Worm (Caenorhabditis elegans) whole organism, young adult: Measurements from ENCODE around the gene glb-9.
A peak's percentile ranks its signal among the peaks of the same experiment; 100 is the strongest.

ENCODE experiments used
- B0336.3 ChIP-seq: fragments of 200-800 bp; sonication (Bioruptor generic); IDR thresholded peaks from 2 replicates; pipeline ENCODE4 v1.3.6; 2022; ENCODE audit warnings: missing genetic modification characterization, missing compliant biosample characterization
- C06A6.2 ChIP-seq: fragments of 200-800 bp; sonication (Bioruptor generic); conservative IDR thresholded peaks from 2 replicates; pipeline ENCODE4 v1.3.6; 2022; ENCODE audit warnings: missing genetic modification characterization, missing compliant biosample characterization
- F22D6.2 ChIP-seq: sonication (generic microtip); optimal IDR thresholded peaks from 2 replicates; lab custom pipeline; 2016; ENCODE audit warnings: mild to moderate bottlenecking, missing genetic modification characterization, missing compliant biosample characterization
- F23B12.7 ChIP-seq: sonication (generic microtip); optimal IDR thresholded peaks from 2 replicates; lab custom pipeline; 2017; ENCODE audit warnings: missing genetic modification characterization, mild to moderate bottlenecking, missing compliant biosample characterization, antibody characterized with exemption, moderate library complexity; ENCODE audit not compliant: insufficient read depth
- F52B5.7 ChIP-seq: sonication (generic microtip); optimal IDR thresholded peaks from 2 replicates; lab custom pipeline; 2016; ENCODE audit warnings: mild to moderate bottlenecking, missing genetic modification characterization, missing compliant biosample characterization
- T07F8.4 ChIP-seq: sonication (generic microtip); optimal IDR thresholded peaks from 2 replicates; lab custom pipeline; 2016; ENCODE audit warnings: mild to moderate bottlenecking, missing genetic modification characterization, moderate library complexity, missing compliant biosample characterization
- Y53G8AR.9 ChIP-seq: fragments of 200-800 bp; sonication (Bioruptor generic); conservative IDR thresholded peaks from 2 replicates; pipeline ENCODE4 v1.3.6; 2022; ENCODE audit warnings: missing genetic modification reagents, missing genetic modification characterization, missing compliant biosample characterization
- Y56A3A.18 ChIP-seq: fragments of 200-800 bp; sonication (Bioruptor generic); IDR thresholded peaks from 2 replicates; pipeline ENCODE4 v1.3.6; 2022; ENCODE audit warnings: missing genetic modification reagents, missing genetic modification characterization, missing compliant biosample characterization
- akir-1 ChIP-seq: fragments of 200-800 bp; sonication (Bioruptor generic); optimal IDR thresholded peaks from 2 replicates; lab custom pipeline; 2018; ENCODE audit warnings: mild to moderate bottlenecking, missing genetic modification characterization, moderate library complexity, missing compliant biosample characterization
- aptf-2 ChIP-seq: fragments of 200-800 bp; sonication (Bioruptor generic); conservative IDR thresholded peaks from 2 replicates; pipeline ENCODE4 v1.3.6; 2022; ENCODE audit warnings: missing genetic modification reagents, missing genetic modification characterization, missing compliant biosample characterization
- atf-7 ChIP-seq: sonication (generic microtip); optimal IDR thresholded peaks from 2 replicates; lab custom pipeline; 2017; ENCODE audit warnings: mild to moderate bottlenecking, missing genetic modification characterization, missing compliant biosample characterization
- athp-1 ChIP-seq: sonication (generic microtip); optimal IDR thresholded peaks from 2 replicates; lab custom pipeline; 2017; ENCODE audit warnings: mild to moderate bottlenecking, missing genetic modification characterization, missing compliant biosample characterization
- attf-3 ChIP-seq: fragments of 200-800 bp; sonication (Bioruptor generic); conservative IDR thresholded peaks from 2 replicates; pipeline ENCODE4 v1.3.6; 2022; ENCODE audit warnings: missing genetic modification reagents, missing genetic modification characterization, missing compliant biosample characterization
- attf-5 ChIP-seq: fragments of 200-800 bp; sonication (Bioruptor generic); optimal IDR thresholded peaks from 2 replicates; lab custom pipeline; 2018; ENCODE audit warnings: mild to moderate bottlenecking, missing genetic modification characterization, missing compliant biosample characterization
- attf-6 ChIP-seq: fragments of 200-800 bp; sonication (Bioruptor generic); IDR thresholded peaks from 2 replicates; pipeline ENCODE4 v1.3.6; 2022; ENCODE audit warnings: missing genetic modification reagents, missing genetic modification characterization, missing compliant biosample characterization
- bed-1 ChIP-seq: fragments of 200-800 bp; sonication (Bioruptor generic); IDR thresholded peaks from 2 replicates; pipeline ENCODE4 v1.3.6; 2022; ENCODE audit warnings: missing genetic modification reagents, missing genetic modification characterization, missing compliant biosample characterization
- cebp-1 ChIP-seq, 2 experiments: fragments of 200-800 bp in 1 of 2; sonication (Bioruptor generic) in 1 of 2; sonication (generic microtip) in 1 of 2; IDR thresholded peaks in 1 of 2; optimal IDR thresholded peaks in 1 of 2; 2 replicates each; pipeline versions ENCODE4 v1.3.6 to Lab custom; 2017 to 2022; ENCODE audit warnings: missing compliant biosample characterization in 2 of 2, missing genetic modification characterization in 2 of 2, mild to moderate bottlenecking in 1 of 2, missing genetic modification reagents in 1 of 2, moderate library complexity in 1 of 2
- ceh-100 ChIP-seq: fragments of 200-800 bp; sonication (Bioruptor generic); IDR thresholded peaks from 2 replicates; pipeline ENCODE4 v1.3.6; 2022; ENCODE audit warnings: missing genetic modification reagents, missing genetic modification characterization, missing compliant biosample characterization
- ceh-58 ChIP-seq: fragments of 200-800 bp; sonication (Bioruptor generic); IDR thresholded peaks from 2 replicates; pipeline ENCODE4 v1.3.6; 2022; ENCODE audit warnings: missing genetic modification characterization, missing compliant biosample characterization
- ceh-91 ChIP-seq: fragments of 200-800 bp; sonication (Bioruptor generic); IDR thresholded peaks from 2 replicates; pipeline ENCODE4 v1.3.6; 2022; ENCODE audit warnings: missing genetic modification reagents, missing genetic modification characterization, missing compliant biosample characterization
- dox-1 ChIP-seq: fragments of 200-800 bp; sonication (Bioruptor generic); IDR thresholded peaks from 2 replicates; pipeline ENCODE4 v1.3.6; 2022; ENCODE audit warnings: missing genetic modification reagents, missing genetic modification characterization, missing compliant biosample characterization
- efl-1 ChIP-seq: fragments of 150-350 bp; optimal IDR thresholded peaks from 2 replicates; lab custom pipeline; 2014; ENCODE audit warnings: missing biosample characterization, missing genetic modification reagents, missing genetic modification characterization
- egl-18 ChIP-seq: fragments of 200-800 bp; sonication (Bioruptor generic); IDR thresholded peaks from 2 replicates; pipeline ENCODE4 v1.3.6; 2022; ENCODE audit warnings: missing genetic modification reagents, missing genetic modification characterization, missing compliant biosample characterization
- egl-44 ChIP-seq: fragments of 200-800 bp; sonication (Bioruptor generic); IDR thresholded peaks from 2 replicates; pipeline ENCODE4 v1.3.6; 2022; ENCODE audit warnings: missing genetic modification reagents, missing genetic modification characterization, missing compliant biosample characterization
- gei-17 ChIP-seq: fragments of 200-800 bp; sonication (Bioruptor generic); optimal IDR thresholded peaks from 2 replicates; lab custom pipeline; 2018; ENCODE audit warnings: mild to moderate bottlenecking, missing genetic modification characterization, missing compliant biosample characterization
- let-607 ChIP-seq, 2 experiments: fragments of 200-800 bp in 1 of 2; sonication (Bioruptor generic) in 1 of 2; sonication (generic microtip) in 1 of 2; optimal IDR thresholded peaks; 2 replicates each; lab custom pipeline; 2016 to 2018; ENCODE audit warnings: mild to moderate bottlenecking in 2 of 2, missing compliant biosample characterization in 2 of 2, missing genetic modification characterization in 2 of 2, moderate library complexity in 2 of 2, missing genotype in 1 of 2
- lin-35 ChIP-seq, 3 experiments: fragments of 150-350 bp in 2 of 3; sonication (generic microtip) in 1 of 3; optimal IDR thresholded peaks; 2 replicates each; lab custom pipeline; 2014 to 2018; ENCODE audit warnings: missing biosample characterization in 3 of 3, missing genetic modification characterization in 3 of 3, missing genetic modification reagents in 3 of 3
- lir-1 ChIP-seq: fragments of 200-800 bp; sonication (Bioruptor generic); conservative IDR thresholded peaks from 2 replicates; pipeline ENCODE4 v1.3.6; 2022; ENCODE audit warnings: missing genetic modification reagents, missing genetic modification characterization, missing compliant biosample characterization
- madf-6 ChIP-seq: fragments of 200-800 bp; sonication (Bioruptor generic); IDR thresholded peaks from 2 replicates; pipeline ENCODE4 v1.3.6; 2022; ENCODE audit warnings: missing genetic modification reagents, missing genetic modification characterization, missing compliant biosample characterization
- mcd-1 ChIP-seq: fragments of 200-800 bp; sonication (Bioruptor generic); IDR thresholded peaks from 2 replicates; pipeline ENCODE4 v1.3.6; 2022; ENCODE audit warnings: missing genetic modification reagents, missing genetic modification characterization, missing compliant biosample characterization
- mes-4 ChIP-seq: sonication (generic microtip); optimal IDR thresholded peaks from 2 replicates; lab custom pipeline; 2016; ENCODE audit warnings: missing genotype, missing genetic modification characterization, missing compliant biosample characterization
- nfya-2 ChIP-seq: fragments of 200-800 bp; sonication (Bioruptor generic); IDR thresholded peaks from 2 replicates; pipeline ENCODE4 v1.3.6; 2022; ENCODE audit warnings: missing genetic modification reagents, missing genetic modification characterization, missing compliant biosample characterization
- nfyb-1 ChIP-seq: fragments of 200-800 bp; sonication (Bioruptor generic); IDR thresholded peaks from 2 replicates; pipeline ENCODE4 v1.3.6; 2022; ENCODE audit warnings: missing genetic modification reagents, missing genetic modification characterization, missing compliant biosample characterization
- nhr-80 ChIP-seq: sonication (generic microtip); optimal IDR thresholded peaks from 2 replicates; lab custom pipeline; 2016; ENCODE audit warnings: missing genetic modification characterization, missing compliant biosample characterization
- nhr-90 ChIP-seq: sonication (generic microtip); optimal IDR thresholded peaks from 2 replicates; lab custom pipeline; 2016; ENCODE audit warnings: missing genotype, mild to moderate bottlenecking, missing genetic modification characterization, missing compliant biosample characterization
- pbrm-1 ChIP-seq: fragments of 200-800 bp; sonication (Bioruptor generic); IDR thresholded peaks from 2 replicates; pipeline ENCODE4 v1.3.6; 2022; ENCODE audit warnings: missing genetic modification reagents, missing genetic modification characterization, missing compliant biosample characterization
- rpc-1 ChIP-seq, 2 experiments: fragments of 150-350 bp in 1 of 2; sonication (generic microtip) in 1 of 2; optimal IDR thresholded peaks; 2 replicates each; lab custom pipeline; 2014 to 2018; ENCODE audit warnings: missing biosample characterization in 1 of 2, missing genetic modification characterization in 1 of 2, missing genetic modification reagents in 1 of 2, missing genotype in 1 of 2
- sdz-38 ChIP-seq: sonication (generic microtip); optimal IDR thresholded peaks from 2 replicates; lab custom pipeline; 2016; ENCODE audit warnings: missing genotype, missing genetic modification characterization, missing compliant biosample characterization
- sea-2 ChIP-seq: fragments of 200-800 bp; sonication (Bioruptor generic); IDR thresholded peaks from 2 replicates; pipeline ENCODE4 v1.3.6; 2022; ENCODE audit warnings: missing genetic modification characterization, missing compliant biosample characterization
- snpc-1.1 ChIP-seq: sonication (generic microtip); optimal IDR thresholded peaks from 2 replicates; lab custom pipeline; 2017; ENCODE audit warnings: missing genetic modification characterization, mild to moderate bottlenecking, missing compliant biosample characterization, antibody characterized with exemption, moderate library complexity, missing genotype, missing genetic modification reagents; ENCODE audit not compliant: insufficient read depth
- snpc-3.4 ChIP-seq: sonication (generic microtip); optimal IDR thresholded peaks from 2 replicates; lab custom pipeline; 2017; ENCODE audit warnings: missing genetic modification characterization, mild to moderate bottlenecking, missing compliant biosample characterization, antibody characterized with exemption, moderate library complexity, missing genotype, missing genetic modification reagents
- somi-1 ChIP-seq: fragments of 200-800 bp; sonication (Bioruptor generic); optimal IDR thresholded peaks from 2 replicates; lab custom pipeline; 2018; ENCODE audit warnings: mild to moderate bottlenecking, missing genetic modification characterization, missing compliant biosample characterization
- xnd-1 ChIP-seq: sonication (generic microtip); optimal IDR thresholded peaks from 2 replicates; lab custom pipeline; 2016; ENCODE audit warnings: missing genotype, missing genetic modification reagents, missing genetic modification characterization, missing compliant biosample characterization
- ztf-26 ChIP-seq: sonication (generic microtip); optimal IDR thresholded peaks from 2 replicates; lab custom pipeline; 2017; ENCODE audit warnings: missing genetic modification characterization, missing compliant biosample characterization
- ztf-6 ChIP-seq: fragments of 200-800 bp; sonication (Bioruptor generic); IDR thresholded peaks from 2 replicates; pipeline ENCODE4 v1.3.6; 2022; ENCODE audit warnings: missing genetic modification reagents, missing genetic modification characterization, missing compliant biosample characterization

The glb-9 gene

DNA sequence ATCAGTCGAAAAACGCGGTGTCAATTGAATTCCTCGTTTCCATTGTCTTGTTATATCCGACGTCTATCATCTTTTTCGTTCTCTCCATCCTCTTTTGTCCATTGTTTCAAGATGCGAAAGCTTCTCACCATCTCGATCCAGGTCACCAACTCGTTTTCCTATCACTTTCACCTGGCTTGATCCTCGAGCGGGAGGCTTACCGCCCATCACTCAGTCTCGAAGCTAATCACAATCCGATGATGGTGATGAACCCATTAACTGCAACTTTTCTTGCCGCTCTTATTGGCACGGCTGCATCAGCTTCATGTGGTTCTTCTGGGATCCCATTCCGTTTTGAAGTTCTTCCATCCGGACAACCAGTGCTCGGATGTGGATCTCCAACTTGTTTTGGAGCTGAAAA, 11.8 kb upstream of the glb-9 start, which contains the start of gene wrt-1:
Gene wrt-1, plus strand, starts transcription at position 53 of the 400 bp plus-strand sequence.
- TF ChIP-seq attf-3 (GFP tag; lab: Robert Waterston, UW) (no peak), Y56A3A.18 (0 out of 2 replicates have a peak, but pooled peaks have one; percentile 64), atf-7 (peak; percentile 4), C06A6.2 (peak; percentile 59; the same call in 1 of the 2 replicates), Y53G8AR.9 (peak; percentile 56), mcd-1 (peak; percentile 44), B0336.3 (GFP tag; lab: Robert Waterston, UW) (no peak), pbrm-1 (GFP tag; lab: Robert Waterston, UW) (peak; percentile 43; the same call in 1 of the 2 replicates), dox-1 (0 out of 2 replicates have a peak, but pooled peaks have one; percentile 13)

DNA sequence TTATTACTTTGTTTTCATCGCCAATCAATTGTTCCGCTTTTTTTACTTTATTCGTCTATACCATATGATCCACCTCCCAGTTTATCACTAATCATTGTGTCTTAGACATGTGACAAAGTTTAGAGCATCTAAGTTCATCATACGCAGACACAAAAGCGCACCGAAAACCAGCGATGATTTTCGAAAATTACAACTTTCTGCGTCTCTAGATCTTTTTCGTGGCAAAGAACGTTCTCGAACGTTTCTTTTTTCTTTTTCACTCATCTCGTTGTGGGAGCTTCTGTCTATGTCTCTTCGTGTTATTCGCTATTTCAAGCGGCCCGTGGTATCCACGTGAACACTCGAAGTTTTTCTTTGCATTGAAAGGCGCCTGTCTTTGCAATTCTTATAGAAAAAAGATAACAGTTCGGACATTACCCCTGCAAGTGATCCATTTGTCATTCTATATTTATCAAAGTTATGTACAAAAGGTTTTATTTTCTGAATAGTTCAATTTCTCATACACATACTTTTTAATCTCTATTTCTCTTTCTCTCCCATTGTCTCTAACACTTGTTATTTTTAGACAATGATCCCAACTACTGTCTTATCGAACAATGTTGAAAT, 10.1 kb upstream of the glb-9 start, which contains the start of gene ZK1290.5:
Gene ZK1290.5, plus strand, starts transcription at position 566 of the 606 bp plus-strand sequence.
- TF ChIP-seq aptf-2 (GFP tag; lab: Robert Waterston, UW) (no peak), T07F8.4 (tag; lab: Kevin White, UChicago) (no peak), bed-1 (GFP tag; lab: Robert Waterston, UW) (no peak), akir-1 (GFP tag; lab: Kevin White, UChicago) (no peak), snpc-3.4 (no peak), lin-35 (GFP tag; optimal IDR thresholded peaks at IDR 0.05; lab: Kevin White, UChicago) (no peak), F52B5.7 (tag; lab: Kevin White, UChicago) (no peak), egl-18 (GFP tag; lab: Robert Waterston, UW) (no peak), gei-17 (GFP tag; lab: Kevin White, UChicago) (peak; percentile 53), C06A6.2 (peak; percentile 86), cebp-1 (GFP tag; IDR thresholded peaks at IDR 0.05; lab: Robert Waterston, UW) (no peak), cebp-1 (tag; optimal IDR thresholded peaks at IDR 0.05; lab: Kevin White, UChicago) (peak; percentile 79), attf-3 (GFP tag; lab: Robert Waterston, UW) (no peak), sdz-38 (tag; lab: Kevin White, UChicago) (no peak), ztf-6 (GFP tag; lab: Robert Waterston, UW) (no peak), F22D6.2 (tag; lab: Kevin White, UChicago) (peak; percentile 82), nfya-2 (GFP tag; lab: Robert Waterston, UW) (no peak), xnd-1 (tag; lab: Kevin White, UChicago) (no peak), somi-1 (peak; percentile 95), F23B12.7 (tag; lab: Kevin White, UChicago) (peak; percentile 6), attf-5 (peak; percentile 74), mes-4 (tag; lab: Kevin White, UChicago) (no peak), lir-1 (GFP tag; lab: Robert Waterston, UW) (no peak), sea-2 (no peak), rpc-1 (optimal IDR thresholded peaks at IDR 0.05; lab: Kevin White, UChicago) (no peak), rpc-1 (tag; optimal IDR thresholded peaks at IDR 0.05; lab: Kevin White, UChicago) (no peak), Y53G8AR.9 (0 out of 2 replicates have a peak, but pooled peaks have one; percentile 43), nhr-90 (tag; lab: Kevin White, UChicago) (peak; percentile 43), nhr-80 (peak; percentile 77), athp-1 (tag; lab: Kevin White, UChicago) (peak; percentile 44), attf-6 (GFP tag; lab: Robert Waterston, UW) (no peak), snpc-1.1 (tag; lab: Kevin White, UChicago) (no peak), egl-44 (GFP tag; lab: Robert Waterston, UW) (peak; percentile 45; the same call in 1 of the 2 replicates), ztf-26 (tag; lab: Kevin White, UChicago) (peak; percentile 92), nfyb-1 (GFP tag; lab: Robert Waterston, UW) (peak; percentile 88), let-607 (tag; optimal IDR thresholded peaks at IDR 0.05; lab: Kevin White, UChicago) (peak; percentile 25 to 87), efl-1 (GFP tag; lab: Kevin White, UChicago) (no peak), ceh-58 (GFP tag; lab: Robert Waterston, UW) (no peak), ceh-91 (GFP tag; lab: Robert Waterston, UW) (no peak), madf-6 (GFP tag; lab: Robert Waterston, UW) (no peak), ceh-100 (GFP tag; lab: Robert Waterston, UW) (no peak)
